Worm (Caenorhabditis elegans) whole organism, L4 larva: Measurements from ENCODE around the gene pgph-1.

Source experiments
- F49E8.2 ChIP-seq: sonication (generic microtip); optimal IDR thresholded peaks from 2 replicates; lab custom pipeline; 2016; ENCODE audit warnings: missing compliant biosample characterization, mild to moderate bottlenecking, missing genetic modification characterization, borderline replicate concordance
- R02D3.7 ChIP-seq: fragments of 150-350 bp; sonication (generic microtip); optimal IDR thresholded peaks from 3 replicates; lab custom pipeline; 2014; ENCODE audit warnings: missing biosample characterization, missing genetic modification characterization
- T26A8.4 ChIP-seq: fragments of 200-800 bp; sonication (Bioruptor generic); IDR thresholded peaks from 2 replicates; pipeline ENCODE4 v1.3.6; 2022; ENCODE audit warnings: missing genetic modification characterization, missing compliant biosample characterization
- fkh-10 ChIP-seq: fragments of 150-350 bp; optimal IDR thresholded peaks from 2 replicates; lab custom pipeline; 2014; ENCODE audit warnings: missing biosample characterization, missing genetic modification reagents, missing genetic modification characterization
- lin-39 ChIP-seq: fragments of 150-350 bp; optimal IDR thresholded peaks from 2 replicates; lab custom pipeline; 2014; ENCODE audit warnings: missing biosample characterization, missing genetic modification reagents, missing genetic modification characterization
- nhr-28 ChIP-seq: fragments of 150-350 bp; optimal IDR thresholded peaks from 2 replicates; lab custom pipeline; 2014; ENCODE audit warnings: missing biosample characterization, missing genetic modification characterization
- nhr-77 ChIP-seq: fragments of 150-350 bp; optimal IDR thresholded peaks from 2 replicates; lab custom pipeline; 2014; ENCODE audit warnings: missing biosample characterization, missing genetic modification characterization
- pha-4 ChIP-seq, 2 experiments: fragments of 150-350 bp in 1 of 2; fragments of 200-800 bp in 1 of 2; sonication (Bioruptor generic) in 1 of 2; IDR thresholded peaks in 1 of 2; optimal IDR thresholded peaks in 1 of 2; 2 replicates each; pipeline versions ENCODE4 v1.3.6 to Lab custom; 2014 to 2022; ENCODE audit warnings: missing genetic modification characterization in 2 of 2, missing genetic modification reagents in 2 of 2, missing biosample characterization in 1 of 2, missing compliant biosample characterization in 1 of 2
- unc-62 ChIP-seq, 3 experiments: fragments of 150-350 bp in 1 of 3; sonication (generic microtip); optimal IDR thresholded peaks in 2 of 3; peaks in 1 of 3; 1 replicate in 1 of 3; 2 replicates in 2 of 3; lab custom pipeline; 2014 to 2017; ENCODE audit warnings: missing biosample characterization in 3 of 3, missing genetic modification characterization in 3 of 3, missing genetic modification reagents in 3 of 3, missing genotype in 1 of 3

- TF ChIP-seq lin-39 (tag; lab: Kevin White, UChicago), result no peak
- no peak for TF ChIP-seq nhr-28
- TF ChIP-seq R02D3.7 (tag; lab: Kevin White, UChicago), result no peak
- no peak for TF ChIP-seq fkh-10 (GFP tag; lab: Kevin White, UChicago)
- TF ChIP-seq pha-4 (GFP tag; IDR thresholded peaks at IDR 0.05; lab: Robert Waterston, UW), result no peak
- TF ChIP-seq pha-4 (tag; optimal IDR thresholded peaks at IDR 0.05; lab: Kevin White, UChicago), result no peak
- TF ChIP-seq unc-62 (GFP tag; optimal IDR thresholded peaks at IDR 0.05 in 1 of 2; lab: Kevin White, UChicago), result no peak
- TF ChIP-seq unc-62 (tag; optimal IDR thresholded peaks at IDR 0.05; lab: Kevin White, UChicago), result no peak
- TF ChIP-seq F49E8.2, result no peak
- no peak for TF ChIP-seq T26A8.4 (GFP tag; lab: Robert Waterston, UW)
- TF ChIP-seq nhr-77 (tag; lab: Kevin White, UChicago), result no peak
Observed at ce11 chrV:5736068-5736467, 17.3 kb downstream of the pgph-1 start, which contains the start of gene K09H11.6.
